Fruit fly (Drosophila melanogaster) whole organism, embryonic: ENCODE data around the gene mus301.

Experiments
- Adf1 ChIP-seq: fragments of 200-800 bp; sonication (Bioruptor generic); IDR thresholded peaks from 2 replicates; pipeline ENCODE4 v1.3.6; 2022; ENCODE audit warnings: missing biosample characterization, missing genetic modification characterization
- BEAF-32 ChIP-seq: fragments of 200-800 bp; sonication (Bioruptor generic); optimal IDR thresholded peaks from 3 replicates; lab custom pipeline; 2017; ENCODE audit warnings: missing biosample characterization, missing genetic modification characterization, mild to moderate bottlenecking, moderate library complexity, missing genetic modification reagents
- Bdp1 ChIP-seq: fragments of 200-800 bp; sonication (Bioruptor generic); optimal IDR thresholded peaks from 3 replicates; lab custom pipeline; 2016; ENCODE audit warnings: missing biosample characterization, missing genetic modification characterization
- Bteb2 ChIP-seq: fragments of 200-800 bp; sonication (Bioruptor generic); optimal IDR thresholded peaks from 2 replicates; lab custom pipeline; 2016; ENCODE audit warnings: missing biosample characterization, missing genetic modification characterization
- CG10366 ChIP-seq: fragments of 200-800 bp; sonication (Bioruptor generic); IDR thresholded peaks from 2 replicates; pipeline ENCODE4 v1.3.6; 2022; ENCODE audit warnings: missing biosample characterization, missing genetic modification characterization
- CG10431 ChIP-seq: fragments of 200-800 bp; sonication (Bioruptor generic); optimal IDR thresholded peaks from 3 replicates; lab custom pipeline; 2018; ENCODE audit warnings: missing biosample characterization, mild to moderate bottlenecking, missing genetic modification characterization
- CG11695 ChIP-seq: fragments of 200-800 bp; sonication (Bioruptor generic); IDR thresholded peaks from 3 replicates; pipeline ENCODE4 v1.3.6; 2022; ENCODE audit warnings: missing biosample characterization, missing genetic modification characterization
- CG12155 ChIP-seq: fragments of 200-800 bp; sonication (Bioruptor generic); optimal IDR thresholded peaks from 3 replicates; lab custom pipeline; 2016; ENCODE audit warnings: missing biosample characterization, missing genetic modification characterization
- CG12391 ChIP-seq: fragments of 200-800 bp; sonication (Bioruptor generic); optimal IDR thresholded peaks from 3 replicates; lab custom pipeline; 2018; ENCODE audit warnings: missing biosample characterization, mild to moderate bottlenecking, missing genetic modification characterization, moderate library complexity
- CG15011 ChIP-seq: fragments of 200-800 bp; sonication (Bioruptor generic); optimal IDR thresholded peaks from 3 replicates; lab custom pipeline; 2018; ENCODE audit warnings: missing biosample characterization, mild to moderate bottlenecking, missing genetic modification characterization
- CG15269 ChIP-seq: fragments of 200-800 bp; sonication (Bioruptor generic); optimal IDR thresholded peaks from 2 replicates; lab custom pipeline; 2018; ENCODE audit warnings: missing biosample characterization, mild to moderate bottlenecking, missing genetic modification characterization, moderate library complexity
- CG1602 ChIP-seq: fragments of 200-800 bp; sonication (Bioruptor generic); optimal IDR thresholded peaks from 3 replicates; lab custom pipeline; 2016; ENCODE audit warnings: missing biosample characterization, missing genetic modification characterization
- CG17328 ChIP-seq: fragments of 200-800 bp; sonication (Bioruptor generic); IDR thresholded peaks from 2 replicates; pipeline ENCODE4 v1.3.6; 2022; ENCODE audit warnings: missing biosample characterization, missing genetic modification characterization
- CG18476 ChIP-seq: fragments of 200-800 bp; sonication (Bioruptor generic); optimal IDR thresholded peaks from 2 replicates; lab custom pipeline; 2016; ENCODE audit warnings: missing biosample characterization, mild to moderate bottlenecking, missing genetic modification characterization
- CG2116 ChIP-seq: fragments of 200-800 bp; sonication (Bioruptor generic); optimal IDR thresholded peaks from 3 replicates; lab custom pipeline; 2018; ENCODE audit warnings: missing biosample characterization, mild to moderate bottlenecking, missing genetic modification characterization
- CG6254 ChIP-seq: fragments of 200-800 bp; sonication (Bioruptor generic); optimal IDR thresholded peaks from 3 replicates; lab custom pipeline; 2017; ENCODE audit warnings: mild to moderate bottlenecking, missing biosample characterization, missing genetic modification reagents, missing genetic modification characterization
- CG7357 ChIP-seq: fragments of 200-800 bp; sonication (Bioruptor generic); IDR thresholded peaks from 3 replicates; pipeline ENCODE4 v1.3.6; 2022; ENCODE audit warnings: missing biosample characterization, missing genetic modification characterization
- CG9609 ChIP-seq: fragments of 200-800 bp; sonication (Bioruptor generic); optimal IDR thresholded peaks from 3 replicates; lab custom pipeline; 2016; ENCODE audit warnings: missing biosample characterization, missing genetic modification characterization
- Chrac-16 ChIP-seq: fragments of 200-800 bp; sonication (Bioruptor generic); optimal IDR thresholded peaks from 3 replicates; lab custom pipeline; 2016; ENCODE audit warnings: missing biosample characterization, missing genetic modification characterization
- CkIIα-i1 ChIP-seq: fragments of 200-800 bp; sonication (Bioruptor generic); IDR thresholded peaks from 2 replicates; pipeline ENCODE4 v1.3.6; 2022; ENCODE audit warnings: missing biosample characterization, missing genetic modification characterization
- D19A ChIP-seq: fragments of 200-800 bp; optimal IDR thresholded peaks from 3 replicates; lab custom pipeline; 2019; ENCODE audit warnings: missing biosample characterization, mild to moderate bottlenecking, missing genetic modification characterization, moderate library complexity
- Doc2 ChIP-seq: fragments of 200-800 bp; sonication (Bioruptor generic); IDR thresholded peaks from 2 replicates; pipeline ENCODE4 v1.3.6; 2022; ENCODE audit warnings: missing biosample characterization, missing genetic modification characterization
- H2.0 ChIP-seq: fragments of 200-800 bp; sonication (Bioruptor generic); IDR thresholded peaks from 2 replicates; pipeline ENCODE4 v1.3.6; 2022; ENCODE audit warnings: missing biosample characterization, missing genetic modification characterization
- Lhr ChIP-seq: fragments of 200-800 bp; sonication (Bioruptor generic); optimal IDR thresholded peaks from 3 replicates; lab custom pipeline; 2017; ENCODE audit warnings: mild to moderate bottlenecking, missing biosample characterization, missing genetic modification reagents, missing genetic modification characterization
- MESR4 ChIP-seq: fragments of 200-800 bp; sonication (Bioruptor generic); optimal IDR thresholded peaks from 2 replicates; lab custom pipeline; 2018; ENCODE audit warnings: missing biosample characterization, mild to moderate bottlenecking, missing genetic modification characterization, moderate library complexity
- NK7.1 ChIP-seq: fragments of 200-800 bp; sonication (Bioruptor generic); optimal IDR thresholded peaks from 3 replicates; lab custom pipeline; 2016; ENCODE audit warnings: missing biosample characterization, missing genetic modification characterization
- Stat92E ChIP-seq, 3 experiments: fragments of >200 bp in 2 of 3; fragments of 200-800 bp in 1 of 3; sonication (Bioruptor generic) in 1 of 3; optimal IDR thresholded peaks; 2 replicates each; lab custom pipeline; 2017 to 2019; ENCODE audit warnings: missing biosample characterization in 3 of 3, missing genetic modification characterization in 3 of 3, mild to moderate bottlenecking in 1 of 3, moderate library complexity in 1 of 3
- Tbp ChIP-seq: fragments of >200 bp; optimal IDR thresholded peaks from 2 replicates; lab custom pipeline; 2018; ENCODE audit warnings: missing biosample characterization, missing genetic modification characterization
- bab2 ChIP-seq: fragments of 200-800 bp; sonication (Bioruptor generic); optimal IDR thresholded peaks from 2 replicates; lab custom pipeline; 2016; ENCODE audit warnings: missing biosample characterization, missing genetic modification characterization
- bbx ChIP-seq: fragments of 200-800 bp; sonication (Bioruptor generic); IDR thresholded peaks from 2 replicates; pipeline ENCODE4 v1.3.6; 2022; ENCODE audit warnings: missing biosample characterization, missing genetic modification characterization; ENCODE audit not compliant: partially characterized antibody
- cg ChIP-seq: fragments of 200-800 bp; sonication (Bioruptor generic); optimal IDR thresholded peaks from 3 replicates; lab custom pipeline; 2019; ENCODE audit warnings: missing biosample characterization, mild to moderate bottlenecking, missing genetic modification characterization, moderate library complexity
- ci ChIP-seq: fragments of 200-800 bp; sonication (Bioruptor generic); IDR thresholded peaks from 3 replicates; pipeline ENCODE4 v1.3.6; 2022; ENCODE audit warnings: missing biosample characterization, missing genetic modification characterization
- crc ChIP-seq: fragments of 200-800 bp; sonication (Bioruptor generic); optimal IDR thresholded peaks from 2 replicates; lab custom pipeline; 2016; ENCODE audit warnings: missing biosample characterization, missing genetic modification characterization
- crol ChIP-seq: fragments of 200-800 bp; sonication (Bioruptor generic); IDR thresholded peaks from 2 replicates; pipeline ENCODE4 v1.3.6; 2022; ENCODE audit warnings: missing biosample characterization, missing genetic modification characterization
- ewg ChIP-seq: fragments of 200-800 bp; sonication (Bioruptor generic); optimal IDR thresholded peaks from 3 replicates; lab custom pipeline; 2017; ENCODE audit warnings: mild to moderate bottlenecking, missing biosample characterization, missing genetic modification reagents, missing genetic modification characterization
- fu2 ChIP-seq: fragments of 200-800 bp; sonication (Bioruptor generic); optimal IDR thresholded peaks from 2 replicates; lab custom pipeline; 2016; ENCODE audit warnings: missing biosample characterization, missing genetic modification characterization
- gsb-n ChIP-seq: fragments of 200-800 bp; sonication (Bioruptor generic); optimal IDR thresholded peaks from 3 replicates; lab custom pipeline; 2018; ENCODE audit warnings: missing biosample characterization, mild to moderate bottlenecking, missing genetic modification characterization
- ind ChIP-seq: fragments of 200-800 bp; sonication (Bioruptor generic); optimal IDR thresholded peaks from 3 replicates; lab custom pipeline; 2016; ENCODE audit warnings: missing biosample characterization, missing genetic modification characterization
- jigr1 ChIP-seq: fragments of 200-800 bp; sonication (Bioruptor generic); IDR thresholded peaks from 3 replicates; pipeline ENCODE4 v1.3.6; 2022; ENCODE audit warnings: missing biosample characterization, missing genetic modification characterization
- nerfin-2 ChIP-seq: fragments of 200-800 bp; sonication (Bioruptor generic); IDR thresholded peaks from 2 replicates; pipeline ENCODE4 v1.3.6; 2022; ENCODE audit warnings: missing biosample characterization, missing genetic modification characterization; ENCODE audit not compliant: partially characterized antibody
- onecut ChIP-seq: fragments of 200-800 bp; sonication (Bioruptor generic); IDR thresholded peaks from 2 replicates; pipeline ENCODE4 v1.3.6; 2022; ENCODE audit warnings: missing biosample characterization, missing genetic modification characterization
- phol ChIP-seq: fragments of 200-800 bp; sonication (Bioruptor generic); optimal IDR thresholded peaks from 3 replicates; lab custom pipeline; 2018; ENCODE audit warnings: missing biosample characterization, mild to moderate bottlenecking, missing genetic modification characterization, moderate library complexity
- ranshi ChIP-seq: fragments of 200-800 bp; sonication (Bioruptor generic); IDR thresholded peaks from 2 replicates; pipeline ENCODE4 v1.3.6; 2022; ENCODE audit warnings: missing biosample characterization, missing genetic modification characterization
- ro ChIP-seq: fragments of 200-800 bp; sonication (Bioruptor generic); IDR thresholded peaks from 2 replicates; pipeline ENCODE4 v1.3.6; 2022; ENCODE audit warnings: missing biosample characterization, missing genetic modification characterization
- salm ChIP-seq: fragments of 200-800 bp; sonication (Bioruptor generic); optimal IDR thresholded peaks from 2 replicates; lab custom pipeline; 2018; ENCODE audit warnings: missing biosample characterization, mild to moderate bottlenecking, missing genetic modification characterization
- sisA ChIP-seq: fragments of 200-800 bp; sonication (Bioruptor generic); IDR thresholded peaks from 2 replicates; pipeline ENCODE4 v1.3.6; 2022; ENCODE audit warnings: missing biosample characterization, missing genetic modification characterization
- ssp ChIP-seq: fragments of 200-800 bp; sonication (Bioruptor generic); IDR thresholded peaks from 2 replicates; pipeline ENCODE4 v1.3.6; 2022; ENCODE audit warnings: missing biosample characterization, missing genetic modification characterization
- stc ChIP-seq: fragments of 200-800 bp; sonication (Bioruptor generic); IDR thresholded peaks from 2 replicates; pipeline ENCODE4 v1.3.6; 2022; ENCODE audit warnings: missing biosample characterization, missing genetic modification characterization
- tin ChIP-seq: fragments of 200-800 bp; sonication (Bioruptor generic); optimal IDR thresholded peaks from 3 replicates; lab custom pipeline; 2016; ENCODE audit warnings: missing biosample characterization, missing genetic modification characterization
- trem ChIP-seq: fragments of 200-800 bp; optimal IDR thresholded peaks from 3 replicates; lab custom pipeline; 2019; ENCODE audit warnings: missing biosample characterization, mild to moderate bottlenecking, missing genetic modification characterization, moderate library complexity
- tx ChIP-seq: fragments of 200-800 bp; sonication (Bioruptor generic); optimal IDR thresholded peaks from 2 replicates; lab custom pipeline; 2016; ENCODE audit warnings: missing biosample characterization, missing genetic modification characterization
- vvl ChIP-seq: fragments of 200-800 bp; sonication (Bioruptor generic); IDR thresholded peaks from 2 replicates; pipeline ENCODE4 v1.3.6; 2022; ENCODE audit warnings: missing biosample characterization, missing genetic modification characterization

mus301 gene

dm6 chr3L:8091650-8092068, 45.9 kb upstream of the mus301 start, which contains the start of gene CG7565 (continued):
- TF ChIP-seq CG18476 (GFP tag; lab: Kevin White, UChicago) (peak; percentile 3), Bteb2 (GFP tag; lab: Kevin White, UChicago) (peak; percentile 53), CG9609 (GFP tag; lab: Kevin White, UChicago) (peak; percentile 16), CG2116 (GFP tag; lab: Kevin White, UChicago) (no peak), sisA (GFP tag; lab: Robert Waterston, UW) (no peak), phol (tag; lab: Kevin White, UChicago) (peak; percentile 23), CG12391 (peak; percentile 23), CkIIα-i1 (no peak), D19A (tag; lab: Kevin White, UChicago) (peak; percentile 22), tin (GFP tag; lab: Kevin White, UChicago) (peak; percentile 38), vvl (peak; percentile 77), CG15269 (tag; lab: Kevin White, UChicago) (peak; percentile 22), salm (tag; lab: Kevin White, UChicago) (peak; percentile 24), Stat92E (GFP tag; optimal IDR thresholded peaks at IDR 0.05; lab: Kevin White, UChicago) (no peak), CG17328 (GFP tag; lab: Robert Waterston, UW) (no peak), CG1602 (GFP tag; lab: Kevin White, UChicago) (no peak), H2.0 (GFP tag; lab: Robert Waterston, UW) (no peak), CG7357 (GFP tag; lab: Robert Waterston, UW) (no peak), tx (GFP tag; lab: Kevin White, UChicago) (peak; percentile 33), ssp (no peak), CG11695 (GFP tag; lab: Robert Waterston, UW) (0 out of 3 replicates have a peak, but pooled peaks have one; percentile 13), crol (GFP tag; lab: Robert Waterston, UW) (no peak), MESR4 (GFP tag; lab: Kevin White, UChicago) (peak; percentile 76), bab2 (GFP tag; lab: Kevin White, UChicago) (peak; percentile 21), Doc2 (GFP tag; lab: Robert Waterston, UW) (no peak), ewg (GFP tag; lab: Kevin White, UChicago) (peak; percentile 96), jigr1 (GFP tag; lab: Robert Waterston, UW) (no peak), CG12155 (GFP tag; lab: Kevin White, UChicago) (peak; percentile 55), onecut (GFP tag; lab: Robert Waterston, UW) (peak; percentile 87), Lhr (GFP tag; lab: Kevin White, UChicago) (no peak), bbx (GFP tag; lab: Robert Waterston, UW) (peak; percentile 59; the same call in 1 of the 2 replicates), fu2 (GFP tag; lab: Kevin White, UChicago) (peak; percentile 23), gsb-n (tag; lab: Kevin White, UChicago) (no peak), CG10366 (GFP tag; lab: Robert Waterston, UW) (no peak), CG6254 (no peak), BEAF-32 (peak; percentile 55), Tbp (GFP tag; lab: Kevin White, UChicago) (no peak), ci (peak; percentile 49; the same call in 1 of the 3 replicates), ro (GFP tag; lab: Robert Waterston, UW) (no peak), Bdp1 (GFP tag; lab: Kevin White, UChicago) (no peak), NK7.1 (GFP tag; lab: Kevin White, UChicago) (no peak), stc (GFP tag; lab: Robert Waterston, UW) (no peak), cg (GFP tag; lab: Kevin White, UChicago) (no peak), ind (GFP tag; lab: Kevin White, UChicago) (peak; percentile 44), ranshi (GFP tag; lab: Robert Waterston, UW) (no peak), Chrac-16 (GFP tag; lab: Kevin White, UChicago) (no peak), nerfin-2 (no peak), crc (GFP tag; lab: Kevin White, UChicago) (peak; percentile 9), CG15011 (GFP tag; lab: Kevin White, UChicago) (no peak), trem (tag; lab: Kevin White, UChicago) (peak; percentile 20), CG10431 (GFP tag; lab: Kevin White, UChicago) (no peak), Adf1 (GFP tag; lab: Robert Waterston, UW) (peak; percentile 42; the same call in 1 of the 2 replicates)
